Worm (Caenorhabditis elegans): ENCODE measurements around the gene nhr-137.

ce11 chrX:6613537-6613936, 55.3 kb downstream of the nhr-137 start:
- TF ChIP-seq B0310.2 (tag; optimal IDR thresholded peaks at IDR 0.05): no peak
- TF ChIP-seq flt-1 (GFP tag; IDR thresholded peaks at IDR 0.05): no peak
- TF ChIP-seq sea-1 (GFP tag; conservative IDR thresholded peaks at IDR 0.05): no peak

All from whole organism, early embryonic.